Fruit fly (Drosophila melanogaster) whole organism, embryonic: ENCODE measurements around the gene Dbp73D.

Experiments used
- Asciz ChIP-seq: fragments of 200-800 bp; sonication (Bioruptor generic); optimal IDR thresholded peaks from 2 replicates; lab custom pipeline; 2017; ENCODE audit warnings: missing biosample characterization, mild to moderate bottlenecking, missing genetic modification characterization, missing genetic modification reagents
- BEAF-32 ChIP-seq: fragments of 200-800 bp; sonication (Bioruptor generic); optimal IDR thresholded peaks from 3 replicates; lab custom pipeline; 2017; ENCODE audit warnings: missing biosample characterization, missing genetic modification characterization, mild to moderate bottlenecking, moderate library complexity, missing genetic modification reagents
- CG11456 ChIP-seq: fragments of 200-800 bp; sonication (Bioruptor generic); IDR thresholded peaks from 3 replicates; pipeline ENCODE4 v1.3.6; 2022; ENCODE audit warnings: missing biosample characterization, missing genetic modification characterization
- CG13296 ChIP-seq: fragments of 200-800 bp; sonication (Bioruptor generic); optimal IDR thresholded peaks from 3 replicates; lab custom pipeline; 2018; ENCODE audit warnings: missing biosample characterization, mild to moderate bottlenecking, missing genetic modification characterization
- CG14441 ChIP-seq: fragments of 200-800 bp; sonication (Bioruptor generic); IDR thresholded peaks from 2 replicates; pipeline ENCODE4 v1.3.6; 2022; ENCODE audit warnings: missing biosample characterization, missing genetic modification characterization
- CG14710 ChIP-seq: fragments of 200-800 bp; sonication (Bioruptor generic); optimal IDR thresholded peaks from 3 replicates; lab custom pipeline; 2019; ENCODE audit warnings: missing biosample characterization, mild to moderate bottlenecking, missing genetic modification characterization, moderate library complexity
- CG15479 ChIP-seq: fragments of 200-800 bp; sonication (Bioruptor generic); optimal IDR thresholded peaks from 3 replicates; lab custom pipeline; 2019; ENCODE audit warnings: missing biosample characterization, mild to moderate bottlenecking, missing genetic modification characterization, moderate library complexity
- CG17385 ChIP-seq: fragments of 200-800 bp; sonication (Bioruptor generic); optimal IDR thresholded peaks from 3 replicates; lab custom pipeline; 2018; ENCODE audit warnings: missing biosample characterization, mild to moderate bottlenecking, missing genetic modification characterization
- CG2129 ChIP-seq: fragments of 200-800 bp; sonication (Bioruptor generic); IDR thresholded peaks from 2 replicates; pipeline ENCODE4 v1.3.6; 2022; ENCODE audit warnings: missing biosample characterization, missing genetic modification characterization; ENCODE audit not compliant: partially characterized antibody
- CG2202 ChIP-seq: fragments of 200-800 bp; sonication (Bioruptor generic); optimal IDR thresholded peaks from 2 replicates; lab custom pipeline; 2018; ENCODE audit warnings: missing biosample characterization, mild to moderate bottlenecking, missing genetic modification characterization
- CG30020 ChIP-seq: fragments of 200-800 bp; optimal IDR thresholded peaks from 2 replicates; lab custom pipeline; 2019; ENCODE audit warnings: missing biosample characterization, mild to moderate bottlenecking, missing genetic modification characterization, moderate library complexity
- CG32532 ChIP-seq: fragments of 200-800 bp; sonication (Bioruptor generic); IDR thresholded peaks from 2 replicates; pipeline ENCODE4 v1.3.6; 2022; ENCODE audit warnings: missing biosample characterization, missing genetic modification characterization
- CG32772 ChIP-seq: fragments of 200-800 bp; sonication (Bioruptor generic); IDR thresholded peaks from 2 replicates; pipeline ENCODE4 v1.3.6; 2022; ENCODE audit warnings: missing biosample characterization, missing genetic modification characterization
- CG5180 ChIP-seq: fragments of 200-800 bp; sonication (Bioruptor generic); optimal IDR thresholded peaks from 3 replicates; lab custom pipeline; 2017; ENCODE audit warnings: missing biosample characterization, missing genetic modification characterization, mild to moderate bottlenecking, moderate library complexity, missing genetic modification reagents
- CG8359 ChIP-seq: fragments of 200-800 bp; sonication (Bioruptor generic); optimal IDR thresholded peaks from 2 replicates; lab custom pipeline; 2017; ENCODE audit warnings: missing biosample characterization, mild to moderate bottlenecking, missing genetic modification characterization, borderline replicate concordance
- CG8944 ChIP-seq: fragments of 200-800 bp; sonication (Bioruptor generic); optimal IDR thresholded peaks from 3 replicates; lab custom pipeline; 2016; ENCODE audit warnings: missing biosample characterization, missing genetic modification characterization
- Camta ChIP-seq: fragments of 200-800 bp; sonication (Bioruptor generic); optimal IDR thresholded peaks from 2 replicates; lab custom pipeline; 2016; ENCODE audit warnings: missing biosample characterization, missing genetic modification characterization
- Dbx ChIP-seq: fragments of 200-800 bp; sonication (Bioruptor generic); IDR thresholded peaks from 3 replicates; pipeline ENCODE4 v1.3.6; 2022; ENCODE audit warnings: missing biosample characterization, missing genetic modification characterization
- GATAe ChIP-seq: fragments of 200-800 bp; sonication (Bioruptor generic); conservative IDR thresholded peaks from 2 replicates; pipeline ENCODE4 v1.3.6; 2022; ENCODE audit warnings: missing biosample characterization, missing genetic modification characterization
- Lpt ChIP-seq: fragments of >200 bp; optimal IDR thresholded peaks from 2 replicates; lab custom pipeline; 2018; ENCODE audit warnings: missing biosample characterization, missing genetic modification characterization
- Med ChIP-seq: fragments of 200-800 bp; sonication (Bioruptor generic); peaks from one replicate; lab custom pipeline; 2016; ENCODE audit warnings: missing biosample characterization, missing genetic modification characterization, mild to moderate bottlenecking, inconsistent platforms, moderate library complexity
- Meics ChIP-seq: fragments of 200-800 bp; sonication (Bioruptor generic); optimal IDR thresholded peaks from 2 replicates; lab custom pipeline; 2017; ENCODE audit warnings: missing biosample characterization, mild to moderate bottlenecking, missing genetic modification characterization
- NC2β ChIP-seq: fragments of 200-800 bp; sonication (Bioruptor generic); optimal IDR thresholded peaks from 2 replicates; lab custom pipeline; 2016; ENCODE audit warnings: missing biosample characterization, missing genetic modification characterization
- Opbp ChIP-seq: fragments of 200-800 bp; sonication (Bioruptor generic); IDR thresholded peaks from 3 replicates; pipeline ENCODE4 v1.3.6; 2022; ENCODE audit warnings: missing biosample characterization, missing genetic modification characterization; ENCODE audit not compliant: partially characterized antibody
- Rx ChIP-seq: fragments of 200-800 bp; sonication (Bioruptor generic); IDR thresholded peaks from 2 replicates; pipeline ENCODE4 v1.3.6; 2022; ENCODE audit warnings: missing biosample characterization, missing genetic modification characterization
- Sox102F ChIP-seq: fragments of 200-800 bp; sonication (Bioruptor generic); optimal IDR thresholded peaks from 2 replicates; lab custom pipeline; 2018; ENCODE audit warnings: missing biosample characterization, mild to moderate bottlenecking, missing genetic modification characterization, moderate library complexity
- Sry-β ChIP-seq: fragments of 200-800 bp; sonication (Bioruptor generic); optimal IDR thresholded peaks from 2 replicates; lab custom pipeline; 2018; ENCODE audit warnings: missing biosample characterization, mild to moderate bottlenecking, missing genetic modification characterization, moderate library complexity
- TFAM ChIP-seq: fragments of 200-800 bp; sonication (Bioruptor generic); optimal IDR thresholded peaks from 2 replicates; lab custom pipeline; 2017; ENCODE audit warnings: missing biosample characterization, missing genetic modification characterization, inconsistent platforms
- Xrp1 ChIP-seq: fragments of 200-800 bp; sonication (Bioruptor generic); IDR thresholded peaks from 2 replicates; pipeline ENCODE4 v1.3.6; 2022; ENCODE audit warnings: missing biosample characterization, missing genetic modification characterization
- amos ChIP-seq: fragments of 200-800 bp; sonication (Bioruptor generic); IDR thresholded peaks from 2 replicates; pipeline ENCODE4 v1.3.6; 2022; ENCODE audit warnings: missing biosample characterization, missing genetic modification characterization; ENCODE audit not compliant: partially characterized antibody
- ato ChIP-seq: fragments of 200-800 bp; sonication (Bioruptor generic); IDR thresholded peaks from 2 replicates; pipeline ENCODE4 v1.3.6; 2022; ENCODE audit warnings: missing biosample characterization, missing genetic modification characterization; ENCODE audit not compliant: partially characterized antibody
- ems ChIP-seq: fragments of 200-800 bp; sonication (Bioruptor generic); optimal IDR thresholded peaks from 3 replicates; lab custom pipeline; 2016; ENCODE audit warnings: missing biosample characterization, missing genetic modification characterization
- fd102C ChIP-seq: fragments of 200-800 bp; sonication (Bioruptor generic); optimal IDR thresholded peaks from 2 replicates; lab custom pipeline; 2018; ENCODE audit warnings: missing biosample characterization, mild to moderate bottlenecking, missing genetic modification characterization, moderate library complexity
- fd3F ChIP-seq: fragments of 200-800 bp; sonication (Bioruptor generic); optimal IDR thresholded peaks from 2 replicates; lab custom pipeline; 2018; ENCODE audit warnings: missing biosample characterization, mild to moderate bottlenecking, missing genetic modification characterization, moderate library complexity
- gcm ChIP-seq: fragments of 200-800 bp; sonication (Bioruptor generic); optimal IDR thresholded peaks from 2 replicates; lab custom pipeline; 2019; ENCODE audit warnings: missing biosample characterization, mild to moderate bottlenecking, missing genetic modification characterization, moderate library complexity
- grau ChIP-seq: fragments of 200-800 bp; optimal IDR thresholded peaks from 3 replicates; lab custom pipeline; 2019; ENCODE audit warnings: missing biosample characterization, mild to moderate bottlenecking, missing genetic modification characterization, moderate library complexity
- grn ChIP-seq: fragments of 200-800 bp; sonication (Bioruptor generic); optimal IDR thresholded peaks from 3 replicates; lab custom pipeline; 2017; ENCODE audit warnings: missing biosample characterization, missing genetic modification characterization
- gro ChIP-seq: fragments of 200-800 bp; sonication (Bioruptor generic); optimal IDR thresholded peaks from 2 replicates; lab custom pipeline; 2016; ENCODE audit warnings: missing biosample characterization, missing genetic modification characterization
- mirr ChIP-seq: fragments of 200-800 bp; sonication (Bioruptor generic); optimal IDR thresholded peaks from 3 replicates; lab custom pipeline; 2018; ENCODE audit warnings: missing biosample characterization, mild to moderate bottlenecking, missing genetic modification characterization
- p53 ChIP-seq: fragments of 200-800 bp; sonication (Bioruptor generic); optimal IDR thresholded peaks from 2 replicates; lab custom pipeline; 2016; ENCODE audit warnings: missing biosample characterization, missing genetic modification characterization
- pb ChIP-seq: fragments of 200-800 bp; sonication (Bioruptor generic); optimal IDR thresholded peaks from 3 replicates; lab custom pipeline; 2016; ENCODE audit warnings: missing biosample characterization, missing genetic modification characterization
- peb ChIP-seq: fragments of 200-800 bp; sonication (Bioruptor generic); IDR thresholded peaks from 2 replicates; pipeline ENCODE4 v1.3.6; 2022; ENCODE audit warnings: missing biosample characterization, missing genetic modification characterization
- pros ChIP-seq: fragments of 200-800 bp; sonication (Bioruptor generic); optimal IDR thresholded peaks from 3 replicates; lab custom pipeline; 2019; ENCODE audit warnings: missing biosample characterization, mild to moderate bottlenecking, missing genetic modification characterization, moderate library complexity
- so ChIP-seq: fragments of 200-800 bp; sonication (Bioruptor generic); IDR thresholded peaks from 3 replicates; pipeline ENCODE4 v1.3.6; 2022; ENCODE audit warnings: missing biosample characterization, missing genetic modification characterization
- sob ChIP-seq: fragments of 200-800 bp; sonication (Bioruptor generic); IDR thresholded peaks from 2 replicates; pipeline ENCODE4 v1.3.6; 2022; ENCODE audit warnings: missing biosample characterization, missing genetic modification characterization
- sqz ChIP-seq: fragments of 200-800 bp; sonication (Bioruptor generic); optimal IDR thresholded peaks from 3 replicates; lab custom pipeline; 2018; ENCODE audit warnings: missing biosample characterization, mild to moderate bottlenecking, missing genetic modification characterization
- tgo ChIP-seq: fragments of 200-800 bp; sonication (Bioruptor generic); IDR thresholded peaks from 3 replicates; pipeline ENCODE4 v1.3.6; 2022; ENCODE audit warnings: missing biosample characterization, missing genetic modification characterization
- tx ChIP-seq: fragments of 200-800 bp; sonication (Bioruptor generic); optimal IDR thresholded peaks from 2 replicates; lab custom pipeline; 2016; ENCODE audit warnings: missing biosample characterization, missing genetic modification characterization
- vfl ChIP-seq: fragments of 200-800 bp; sonication (Bioruptor generic); optimal IDR thresholded peaks from 2 replicates; lab custom pipeline; 2016; ENCODE audit warnings: missing biosample characterization, missing genetic modification characterization
- zfh1 ChIP-seq: fragments of 200-800 bp; sonication (Bioruptor generic); IDR thresholded peaks from 3 replicates; pipeline ENCODE4 v1.3.6; 2022; ENCODE audit warnings: missing biosample characterization, missing genetic modification characterization

Dbp73D gene

dm6 chr3L:16769866-16770265 lies 39.2 kb upstream of the Dbp73D start (continued):
- TF ChIP-seq CG30020 (no peak), Meics (peak; percentile 32), grau (tag; lab: Kevin White, UChicago) (no peak), CG32532 (GFP tag; lab: Robert Waterston, UW) (peak; percentile 56), CG8944 (GFP tag; lab: Kevin White, UChicago) (no peak), CG2202 (tag; lab: Kevin White, UChicago) (no peak), mirr (GFP tag; lab: Kevin White, UChicago) (peak; percentile 64), CG11456 (no peak), CG14441 (GFP tag; lab: Robert Waterston, UW) (no peak), CG15479 (GFP tag; lab: Kevin White, UChicago) (peak; percentile 2), tgo (GFP tag; lab: Robert Waterston, UW) (peak; percentile 35; the same call in 1 of the 3 replicates), Dbx (GFP tag; lab: Robert Waterston, UW) (no peak), NC2β (peak; percentile 8), CG32772 (peak; percentile 29; the same call in 1 of the 2 replicates), grn (GFP tag; lab: Kevin White, UChicago) (peak; percentile 35), ems (GFP tag; lab: Kevin White, UChicago) (no peak), so (GFP tag; lab: Robert Waterston, UW) (peak; percentile 50; the same call in 1 of the 3 replicates), TFAM (GFP tag; lab: Kevin White, UChicago) (peak; percentile 40), Sox102F (GFP tag; lab: Kevin White, UChicago) (peak; percentile 2), Asciz (GFP tag; lab: Kevin White, UChicago) (peak; percentile 29), fd3F (GFP tag; lab: Kevin White, UChicago) (no peak), sob (GFP tag; lab: Robert Waterston, UW) (0 out of 2 replicates have a peak, but pooled peaks have one; percentile 17), Lpt (GFP tag; lab: Kevin White, UChicago) (peak; percentile 38), pros (GFP tag; lab: Kevin White, UChicago) (peak; percentile 59), Xrp1 (GFP tag; lab: Robert Waterston, UW) (0 out of 2 replicates have a peak, but pooled peaks have one; percentile 19), CG8359 (GFP tag; lab: Kevin White, UChicago) (peak; percentile 52), Camta (GFP tag; lab: Kevin White, UChicago) (no peak), p53 (GFP tag; lab: Kevin White, UChicago) (no peak), tx (GFP tag; lab: Kevin White, UChicago) (no peak), CG14710 (tag; lab: Kevin White, UChicago) (no peak), zfh1 (0 out of 3 replicates have a peak, but pooled peaks have one; percentile 30), GATAe (GFP tag; lab: Robert Waterston, UW) (no peak), pb (GFP tag; lab: Kevin White, UChicago) (peak; percentile 40), sqz (GFP tag; lab: Kevin White, UChicago) (peak; percentile 91), gro (no peak), BEAF-32 (GFP tag; lab: Kevin White, UChicago) (no peak), CG5180 (GFP tag; lab: Kevin White, UChicago) (peak; percentile 27), gcm (GFP tag; lab: Kevin White, UChicago) (peak; percentile 32), Med (GFP tag; lab: Kevin White, UChicago) (peak; percentile 87), CG17385 (peak; percentile 32), fd102C (peak; percentile 46), vfl (GFP tag; lab: Kevin White, UChicago) (no peak), Opbp (GFP tag; lab: Robert Waterston, UW) (0 out of 3 replicates have a peak, but pooled peaks have one; percentile 29), Sry-β (GFP tag; lab: Kevin White, UChicago) (no peak), amos (no peak), CG13296 (GFP tag; lab: Kevin White, UChicago) (peak; percentile 16), CG2129 (GFP tag; lab: Robert Waterston, UW) (no peak), Rx (GFP tag; lab: Robert Waterston, UW) (no peak), peb (GFP tag; lab: Robert Waterston, UW) (no peak), ato (no peak)
